Worm (Caenorhabditis elegans): ENCODE measurements around the gene cyp-35A3.

- TF ChIP-seq ama-1 (optimal IDR thresholded peaks at IDR 0.05) (no peak), ceh-36 (tag; optimal IDR thresholded peaks at IDR 0.05) (no peak), flt-1 (GFP tag; IDR thresholded peaks at IDR 0.05) (no peak), pes-1 (GFP tag; IDR thresholded peaks at IDR 0.05) (no peak), hmbx-1 (tag; optimal IDR thresholded peaks at IDR 0.05) (no peak), ceh-13 (GFP tag; optimal IDR thresholded peaks at IDR 0.05) (no peak), hmg-4 (GFP tag; optimal IDR thresholded peaks at IDR 0.05) (no peak), ets-7 (tag; optimal IDR thresholded peaks at IDR 0.05) (no peak), scrt-1 (GFP tag; IDR thresholded peaks at IDR 0.05) (no peak), hnd-1 (tag; optimal IDR thresholded peaks at IDR 0.05) (no peak), F13C5.2 (tag; optimal IDR thresholded peaks at IDR 0.05) (no peak), sea-1 (GFP tag; conservative IDR thresholded peaks at IDR 0.05) (no peak), tbx-11 (GFP tag; IDR thresholded peaks at IDR 0.05) (no peak), B0310.2 (tag; optimal IDR thresholded peaks at IDR 0.05) (no peak)
Observed at ce11 chrV:4043632-4044031, 21.2 kb downstream of the cyp-35A3 start, which contains the start of gene phat-3.
